Fruit fly (Drosophila melanogaster) Kc167 (cell line): ENCODE data around the gene RYa-R.

Source experiments
- Myc ChIP-seq: fragments of >200 bp; optimal IDR thresholded peaks from 2 replicates; lab custom pipeline; 2017; ENCODE audit warnings: missing external identifiers
- Sin3A ChIP-seq: fragments of >200 bp; optimal IDR thresholded peaks from 2 replicates; lab custom pipeline; 2018; ENCODE audit warnings: missing external identifiers
- h ChIP-seq: fragments of >200 bp; optimal IDR thresholded peaks from 3 replicates; lab custom pipeline; 2018; ENCODE audit warnings: missing external identifiers
- insv ChIP-seq: fragments of >200 bp; optimal IDR thresholded peaks from 3 replicates; lab custom pipeline; 2018; ENCODE audit warnings: missing external identifiers
- psq ChIP-seq: fragments of >200 bp; optimal IDR thresholded peaks from 2 replicates; lab custom pipeline; 2017; ENCODE audit warnings: missing external identifiers
- ttk ChIP-seq: sonication (Bioruptor generic); optimal IDR thresholded peaks from 2 replicates; lab custom pipeline; 2017; ENCODE audit warnings: missing external identifiers

DNA sequence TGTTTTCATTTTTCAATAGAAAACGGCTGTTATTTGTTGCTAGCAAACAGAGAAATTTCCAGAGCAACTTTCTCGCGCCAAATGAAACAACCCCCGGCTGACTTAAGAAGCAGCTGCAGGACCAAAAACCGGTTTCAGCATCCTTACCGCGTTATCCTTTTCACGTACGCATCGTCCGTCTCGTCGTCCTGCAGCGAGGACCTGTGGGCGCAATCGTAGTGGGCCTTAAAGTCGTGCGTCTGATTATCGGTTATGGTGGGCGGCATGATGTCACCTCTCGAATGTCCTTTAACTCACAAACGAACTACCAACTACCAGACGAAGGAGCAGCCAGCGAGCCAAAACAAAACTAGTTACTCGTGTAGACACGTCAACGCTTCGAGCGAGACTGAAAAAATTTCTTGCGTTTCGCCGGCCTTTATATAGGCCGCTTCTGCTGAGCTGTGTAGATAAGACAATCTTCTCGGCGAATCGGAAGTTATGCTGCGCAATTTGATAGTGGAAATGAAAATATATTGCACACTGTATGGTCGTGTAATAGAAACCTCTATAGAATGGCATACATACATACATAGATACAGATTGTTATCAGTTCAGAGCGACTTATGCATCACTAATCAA is 43.8 kb upstream of the RYa-R start:
- TF ChIP-seq psq (no peak), ttk (no peak), insv (no peak), Myc (lab: Kevin White, UChicago) (no peak), Sin3A (lab: Kevin White, UChicago) (no peak), h (lab: Kevin White, UChicago) (no peak)
